Fruit fly (Drosophila melanogaster): ENCODE data around the gene Dad.
A peak's percentile ranks its signal among the peaks of the same experiment; 100 is the strongest.

The Dad gene

DNA sequence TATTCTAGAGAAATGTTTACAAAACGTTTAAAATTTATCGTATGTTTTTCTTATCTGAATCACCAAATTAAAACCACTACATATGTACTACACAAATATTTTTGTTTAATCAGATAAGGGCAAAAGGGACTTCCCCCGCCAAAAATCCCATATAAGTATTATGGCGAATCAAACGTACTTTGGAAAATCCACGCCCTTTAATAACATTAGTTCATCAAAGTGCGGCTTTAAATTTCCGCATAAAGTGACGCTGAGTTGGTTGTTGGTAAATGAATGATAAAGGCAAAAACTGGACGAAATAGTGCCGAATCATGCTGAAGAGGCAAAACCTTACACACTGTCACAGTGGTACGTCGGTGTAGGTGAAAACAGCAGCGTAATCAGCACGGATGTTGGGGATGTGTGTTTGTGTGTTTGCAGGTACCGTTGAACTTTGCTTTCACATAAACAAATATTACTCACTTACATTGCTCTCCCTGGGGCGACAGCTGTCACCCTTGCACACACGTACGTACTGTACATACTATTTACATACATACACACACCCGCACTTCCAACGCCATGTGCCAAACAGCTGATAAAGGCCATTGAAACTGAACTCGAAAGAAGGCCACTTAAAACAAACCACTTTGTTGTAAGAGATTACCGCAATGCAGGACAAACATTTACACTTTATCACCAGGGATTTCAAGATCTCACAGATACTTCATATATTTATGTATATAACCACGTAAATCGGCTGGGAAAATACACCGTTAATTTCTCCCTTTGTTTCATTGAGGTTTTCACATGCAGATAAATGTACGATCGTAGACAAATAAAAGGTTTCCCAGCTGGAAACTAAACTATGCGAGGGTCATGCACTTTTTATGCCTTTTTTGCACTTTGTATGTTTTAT lies 25.4 kb downstream of the Dad start (continued):
- TF ChIP-seq CG14441 (GFP tag; IDR thresholded peaks at IDR 0.05) (0 out of 2 replicates have a peak, but pooled peaks have one; percentile 10), CG9932 (GFP tag; IDR thresholded peaks at IDR 0.05) (peak; percentile 19; the same call in 1 of the 2 replicates), Max (GFP tag; optimal IDR thresholded peaks at IDR 0.05) (no peak), stc (GFP tag; IDR thresholded peaks at IDR 0.05) (no peak), CG2116 (GFP tag; optimal IDR thresholded peaks at IDR 0.05) (no peak), CG15073 (GFP tag; optimal IDR thresholded peaks at IDR 0.05) (no peak), Lim3 (GFP tag; IDR thresholded peaks at IDR 0.05) (no peak), sna (GFP tag; IDR thresholded peaks at IDR 0.05; ENCODE audit: partially characterized antibody) (no peak), CG34376 (GFP tag; optimal IDR thresholded peaks at IDR 0.05) (peak; percentile 41), CG13624 (GFP tag; optimal IDR thresholded peaks at IDR 0.05) (no peak), CG2889 (GFP tag; IDR thresholded peaks at IDR 0.05) (no peak), YL-1 (GFP tag; optimal IDR thresholded peaks at IDR 0.05) (peak; percentile 13), lov (optimal IDR thresholded peaks at IDR 0.05) (no peak), lov (GFP tag; IDR thresholded peaks at IDR 0.05) (no peak), aop (GFP tag; IDR thresholded peaks at IDR 0.05) (no peak), sug (tag; optimal IDR thresholded peaks at IDR 0.05) (peak; percentile 86), CG11723 (GFP tag; optimal IDR thresholded peaks at IDR 0.05) (no peak), her (GFP tag; optimal IDR thresholded peaks at IDR 0.05) (peak; percentile 33), CG2678 (tag; optimal IDR thresholded peaks at IDR 0.05) (no peak), gsb-n (tag; optimal IDR thresholded peaks at IDR 0.05) (no peak), row (GFP tag; IDR thresholded peaks at IDR 0.05) (peak; percentile 29; the same call in 1 of the 3 replicates), CG9727 (GFP tag; optimal IDR thresholded peaks at IDR 0.05) (no peak), sc (optimal IDR thresholded peaks at IDR 0.05) (no peak), sc (GFP tag; optimal IDR thresholded peaks at IDR 0.05) (no peak), scrt (GFP tag; optimal IDR thresholded peaks at IDR 0.05) (no peak), CG18262 (tag; optimal IDR thresholded peaks at IDR 0.05) (no peak), nerfin-1 (tag; optimal IDR thresholded peaks at IDR 0.05) (peak; percentile 56), CG17802 (tag; optimal IDR thresholded peaks at IDR 0.05) (no peak), Dbx (GFP tag; IDR thresholded peaks at IDR 0.05) (peak; percentile 24; the same call in 1 of the 3 replicates), CG33213 (GFP tag; optimal IDR thresholded peaks at IDR 0.05) (no peak), Ssrp (tag; optimal IDR thresholded peaks at IDR 0.05) (no peak), CG2129 (GFP tag; IDR thresholded peaks at IDR 0.05; ENCODE audit: partially characterized antibody) (no peak), CG2875 (GFP tag; optimal IDR thresholded peaks at IDR 0.05) (peak; percentile 5), CG9215 (GFP tag; IDR thresholded peaks at IDR 0.05) (no peak), CG9609 (GFP tag; optimal IDR thresholded peaks at IDR 0.05) (no peak), CG6175 (GFP tag; IDR thresholded peaks at IDR 0.05) (no peak), CG2202 (tag; optimal IDR thresholded peaks at IDR 0.05) (peak; percentile 39), salm (tag; optimal IDR thresholded peaks at IDR 0.05) (no peak), gcm (GFP tag; optimal IDR thresholded peaks at IDR 0.05) (peak; percentile 82), Dfd (GFP tag; optimal IDR thresholded peaks at IDR 0.05) (no peak), chn (GFP tag; optimal IDR thresholded peaks at IDR 0.05) (no peak), Jarid2 (GFP tag; optimal IDR thresholded peaks at IDR 0.05) (no peak), ranshi (GFP tag; IDR thresholded peaks at IDR 0.05) (peak; percentile 18; the same call in 1 of the 2 replicates), NfI (GFP tag; optimal IDR thresholded peaks at IDR 0.05) (no peak), stwl (tag; optimal IDR thresholded peaks at IDR 0.05) (no peak), fu2 (GFP tag; optimal IDR thresholded peaks at IDR 0.05) (no peak), CG17912 (GFP tag; optimal IDR thresholded peaks at IDR 0.05) (no peak), maf-S (GFP tag; optimal IDR thresholded peaks at IDR 0.05) (no peak), Hmx (GFP tag; optimal IDR thresholded peaks at IDR 0.05) (no peak), CG6254 (GFP tag; optimal IDR thresholded peaks at IDR 0.05) (peak; percentile 29)

Data from whole organism, embryonic.